Fruit fly (Drosophila melanogaster) whole organism, embryonic: Measurements from ENCODE around the gene CG4570.

ENCODE experiments used
- CG11085 ChIP-seq: fragments of 200-800 bp; sonication (Bioruptor generic); IDR thresholded peaks from 2 replicates; pipeline ENCODE4 v1.3.6; 2022; ENCODE audit warnings: missing biosample characterization, missing genetic modification characterization
- CG12104 ChIP-seq: fragments of 200-800 bp; sonication (Bioruptor generic); optimal IDR thresholded peaks from 3 replicates; lab custom pipeline; 2016; ENCODE audit warnings: missing biosample characterization, missing genetic modification characterization
- CG12155 ChIP-seq: fragments of 200-800 bp; sonication (Bioruptor generic); optimal IDR thresholded peaks from 3 replicates; lab custom pipeline; 2016; ENCODE audit warnings: missing biosample characterization, missing genetic modification characterization
- CG13624 ChIP-seq: fragments of 200-800 bp; sonication (Bioruptor generic); optimal IDR thresholded peaks from 2 replicates; lab custom pipeline; 2016; ENCODE audit warnings: missing biosample characterization, missing genetic modification characterization
- CG14965 ChIP-seq: fragments of 200-800 bp; sonication (Bioruptor generic); optimal IDR thresholded peaks from 2 replicates; lab custom pipeline; 2016; ENCODE audit warnings: missing biosample characterization, missing genetic modification characterization, borderline replicate concordance
- CG15011 ChIP-seq: fragments of 200-800 bp; sonication (Bioruptor generic); optimal IDR thresholded peaks from 3 replicates; lab custom pipeline; 2018; ENCODE audit warnings: missing biosample characterization, mild to moderate bottlenecking, missing genetic modification characterization
- CG17359 ChIP-seq: fragments of 200-800 bp; sonication (Bioruptor generic); optimal IDR thresholded peaks from 3 replicates; lab custom pipeline; 2018; ENCODE audit warnings: missing biosample characterization, mild to moderate bottlenecking, missing genetic modification characterization, moderate library complexity
- CG17912 ChIP-seq: fragments of 200-800 bp; sonication (Bioruptor generic); optimal IDR thresholded peaks from 2 replicates; lab custom pipeline; 2018; ENCODE audit warnings: missing biosample characterization, mild to moderate bottlenecking, missing genetic modification characterization
- CG1832 ChIP-seq: fragments of 200-800 bp; sonication (Bioruptor generic); optimal IDR thresholded peaks from 2 replicates; lab custom pipeline; 2017; ENCODE audit warnings: missing biosample characterization, mild to moderate bottlenecking, missing genetic modification characterization, inconsistent platforms
- CG2202 ChIP-seq: fragments of 200-800 bp; sonication (Bioruptor generic); optimal IDR thresholded peaks from 2 replicates; lab custom pipeline; 2018; ENCODE audit warnings: missing biosample characterization, mild to moderate bottlenecking, missing genetic modification characterization
- CG31441 ChIP-seq: fragments of 200-800 bp; sonication (Bioruptor generic); IDR thresholded peaks from 2 replicates; pipeline ENCODE4 v1.3.6; 2022; ENCODE audit warnings: missing biosample characterization, missing genetic modification characterization
- CG4707 ChIP-seq: fragments of 200-800 bp; sonication (Bioruptor generic); optimal IDR thresholded peaks from 2 replicates; lab custom pipeline; 2018; ENCODE audit warnings: missing biosample characterization, mild to moderate bottlenecking, missing genetic modification characterization, moderate library complexity
- CG4820 ChIP-seq: fragments of 200-800 bp; sonication (Bioruptor generic); optimal IDR thresholded peaks from 3 replicates; lab custom pipeline; 2016; ENCODE audit warnings: missing biosample characterization, missing genetic modification characterization
- CG6765 ChIP-seq: fragments of 200-800 bp; sonication (Bioruptor generic); optimal IDR thresholded peaks from 3 replicates; lab custom pipeline; 2017; ENCODE audit warnings: missing biosample characterization, mild to moderate bottlenecking, missing genetic modification characterization
- CG9797 ChIP-seq: fragments of 200-800 bp; sonication (Bioruptor generic); optimal IDR thresholded peaks from 3 replicates; lab custom pipeline; 2018; ENCODE audit warnings: missing biosample characterization, mild to moderate bottlenecking, missing genetic modification characterization
- CoRest ChIP-seq: fragments of 200-800 bp; sonication (Bioruptor generic); optimal IDR thresholded peaks from 3 replicates; lab custom pipeline; 2018; ENCODE audit warnings: missing biosample characterization, mild to moderate bottlenecking, missing genetic modification characterization, moderate library complexity
- D19B ChIP-seq: fragments of 200-800 bp; sonication (Bioruptor generic); optimal IDR thresholded peaks from 2 replicates; lab custom pipeline; 2017; ENCODE audit warnings: missing biosample characterization, mild to moderate bottlenecking, missing genetic modification characterization
- Dref ChIP-seq: fragments of 200-800 bp; sonication (Bioruptor generic); IDR thresholded peaks from 2 replicates; pipeline ENCODE4 v1.3.6; 2022; ENCODE audit warnings: missing biosample characterization, missing genetic modification characterization
- Elba2 ChIP-seq: fragments of 200-800 bp; sonication (Bioruptor generic); optimal IDR thresholded peaks from 3 replicates; lab custom pipeline; 2016; ENCODE audit warnings: missing biosample characterization, missing genetic modification characterization
- Ets65A ChIP-seq: fragments of 200-800 bp; sonication (Bioruptor generic); peaks from one replicate; lab custom pipeline; 2016; ENCODE audit warnings: missing biosample characterization, missing genetic modification characterization
- Fer2 ChIP-seq: fragments of 200-800 bp; sonication (Bioruptor generic); optimal IDR thresholded peaks from 2 replicates; lab custom pipeline; 2018; ENCODE audit warnings: missing biosample characterization, mild to moderate bottlenecking, missing genetic modification characterization, moderate library complexity
- GATAe ChIP-seq: fragments of 200-800 bp; sonication (Bioruptor generic); conservative IDR thresholded peaks from 2 replicates; pipeline ENCODE4 v1.3.6; 2022; ENCODE audit warnings: missing biosample characterization, missing genetic modification characterization
- Hey ChIP-seq: fragments of 200-800 bp; sonication (Bioruptor generic); optimal IDR thresholded peaks from 3 replicates; lab custom pipeline; 2018; ENCODE audit warnings: missing biosample characterization, mild to moderate bottlenecking, missing genetic modification characterization
- HmgD ChIP-seq: fragments of 200-800 bp; sonication (Bioruptor generic); optimal IDR thresholded peaks from 3 replicates; lab custom pipeline; 2016; ENCODE audit warnings: missing biosample characterization, missing genetic modification characterization
- NK7.1 ChIP-seq: fragments of 200-800 bp; sonication (Bioruptor generic); optimal IDR thresholded peaks from 3 replicates; lab custom pipeline; 2016; ENCODE audit warnings: missing biosample characterization, missing genetic modification characterization
- Nf-YA ChIP-seq: fragments of 200-800 bp; sonication (Bioruptor generic); IDR thresholded peaks from 2 replicates; pipeline ENCODE4 v1.3.6; 2022; ENCODE audit warnings: missing biosample characterization, missing genetic modification characterization
- Nf-YB ChIP-seq: fragments of 200-800 bp; sonication (Bioruptor generic); optimal IDR thresholded peaks from 3 replicates; lab custom pipeline; 2019; ENCODE audit warnings: missing biosample characterization, mild to moderate bottlenecking, missing genetic modification characterization, moderate library complexity
- Nf-YC ChIP-seq: fragments of 200-800 bp; optimal IDR thresholded peaks from 3 replicates; lab custom pipeline; 2019; ENCODE audit warnings: missing biosample characterization, mild to moderate bottlenecking, missing genetic modification characterization, moderate library complexity
- Pdp1 ChIP-seq, 2 experiments: fragments of 200-800 bp; sonication (Bioruptor generic); optimal IDR thresholded peaks; 3 replicates each; lab custom pipeline; 2016; ENCODE audit warnings: missing biosample characterization in 2 of 2, missing genetic modification characterization in 2 of 2, mild to moderate bottlenecking in 1 of 2, moderate library complexity in 1 of 2
- Six4 ChIP-seq: fragments of 200-800 bp; sonication (Bioruptor generic); optimal IDR thresholded peaks from 2 replicates; lab custom pipeline; 2016; ENCODE audit warnings: missing biosample characterization, missing genetic modification characterization
- abd-A ChIP-seq: fragments of 200-800 bp; sonication (Bioruptor generic); optimal IDR thresholded peaks from 3 replicates; lab custom pipeline; 2019; ENCODE audit warnings: missing biosample characterization, mild to moderate bottlenecking, missing genetic modification characterization, moderate library complexity
- bigmax ChIP-seq: fragments of 200-800 bp; sonication (Bioruptor generic); optimal IDR thresholded peaks from 2 replicates; lab custom pipeline; 2018; ENCODE audit warnings: missing biosample characterization, mild to moderate bottlenecking, missing genetic modification characterization
- btn ChIP-seq: fragments of 200-800 bp; sonication (Bioruptor generic); optimal IDR thresholded peaks from 2 replicates; lab custom pipeline; 2016; ENCODE audit warnings: missing biosample characterization, missing genetic modification characterization
- cad ChIP-seq: fragments of >200 bp; optimal IDR thresholded peaks from 2 replicates; lab custom pipeline; 2017; ENCODE audit warnings: missing biosample characterization, missing genetic modification characterization
- cato ChIP-seq: fragments of 200-800 bp; sonication (Bioruptor generic); optimal IDR thresholded peaks from 2 replicates; lab custom pipeline; 2016; ENCODE audit warnings: missing biosample characterization, missing genetic modification characterization, borderline replicate concordance
- cg ChIP-seq: fragments of 200-800 bp; sonication (Bioruptor generic); optimal IDR thresholded peaks from 3 replicates; lab custom pipeline; 2019; ENCODE audit warnings: missing biosample characterization, mild to moderate bottlenecking, missing genetic modification characterization, moderate library complexity
- exex ChIP-seq: fragments of 200-800 bp; sonication (Bioruptor generic); optimal IDR thresholded peaks from 4 replicates; lab custom pipeline; 2018; ENCODE audit warnings: missing biosample characterization, mild to moderate bottlenecking, missing genetic modification characterization, moderate library complexity
- fd102C ChIP-seq: fragments of 200-800 bp; sonication (Bioruptor generic); optimal IDR thresholded peaks from 2 replicates; lab custom pipeline; 2018; ENCODE audit warnings: missing biosample characterization, mild to moderate bottlenecking, missing genetic modification characterization, moderate library complexity
- gt ChIP-seq: fragments of 200-800 bp; sonication (Bioruptor generic); IDR thresholded peaks from 2 replicates; pipeline ENCODE4 v1.3.6; 2022; ENCODE audit warnings: missing biosample characterization, missing genetic modification characterization
- kay ChIP-seq: fragments of 200-800 bp; sonication (Bioruptor generic); optimal IDR thresholded peaks from 2 replicates; lab custom pipeline; 2016; ENCODE audit warnings: missing biosample characterization, missing genetic modification characterization
- knrl ChIP-seq: fragments of 200-800 bp; sonication (Bioruptor generic); IDR thresholded peaks from 3 replicates; pipeline ENCODE4 v1.3.6; 2022; ENCODE audit warnings: missing biosample characterization, missing genetic modification characterization; ENCODE audit not compliant: partially characterized antibody
- nmo ChIP-seq: fragments of 200-800 bp; sonication (Bioruptor generic); optimal IDR thresholded peaks from 2 replicates; lab custom pipeline; 2018; ENCODE audit warnings: missing biosample characterization, mild to moderate bottlenecking, missing genetic modification characterization, moderate library complexity
- run ChIP-seq: fragments of 200-800 bp; sonication (Bioruptor generic); optimal IDR thresholded peaks from 3 replicates; lab custom pipeline; 2018; ENCODE audit warnings: missing biosample characterization, mild to moderate bottlenecking, missing genetic modification characterization
- salm ChIP-seq: fragments of 200-800 bp; sonication (Bioruptor generic); optimal IDR thresholded peaks from 2 replicates; lab custom pipeline; 2018; ENCODE audit warnings: missing biosample characterization, mild to moderate bottlenecking, missing genetic modification characterization
- shn ChIP-seq: fragments of 200-800 bp; sonication (Bioruptor generic); optimal IDR thresholded peaks from 3 replicates; lab custom pipeline; 2016; ENCODE audit warnings: missing biosample characterization, missing genetic modification characterization
- sisA ChIP-seq: fragments of 200-800 bp; sonication (Bioruptor generic); IDR thresholded peaks from 2 replicates; pipeline ENCODE4 v1.3.6; 2022; ENCODE audit warnings: missing biosample characterization, missing genetic modification characterization
- sr ChIP-seq: fragments of 200-800 bp; sonication (Bioruptor generic); IDR thresholded peaks from 3 replicates; pipeline ENCODE4 v1.3.6; 2022; ENCODE audit warnings: missing biosample characterization, missing genetic modification characterization
- trem ChIP-seq: fragments of 200-800 bp; optimal IDR thresholded peaks from 3 replicates; lab custom pipeline; 2019; ENCODE audit warnings: missing biosample characterization, mild to moderate bottlenecking, missing genetic modification characterization, moderate library complexity
- trh ChIP-seq: fragments of 200-800 bp; sonication (Bioruptor generic); optimal IDR thresholded peaks from 2 replicates; lab custom pipeline; 2016; ENCODE audit warnings: missing biosample characterization, missing genetic modification characterization
- zen2 ChIP-seq: fragments of 200-800 bp; sonication (Bioruptor generic); IDR thresholded peaks from 3 replicates; pipeline ENCODE4 v1.3.6; 2022; ENCODE audit warnings: missing biosample characterization, missing genetic modification characterization; ENCODE audit not compliant: partially characterized antibody

The CG4570 gene

dm6 chr3R:10884031-10884677, 27.5 kb downstream of the CG4570 start (continued):
- no peak for TF ChIP-seq zen2 (GFP tag; lab: Robert Waterston, UW)
- TF ChIP-seq CG31441 (GFP tag; lab: Robert Waterston, UW), result peak; percentile 78
- TF ChIP-seq nmo (GFP tag; lab: Kevin White, UChicago), result peak; percentile 78
- TF ChIP-seq cato, result no peak
- peak; percentile 21 for TF ChIP-seq CG12155 (GFP tag; lab: Kevin White, UChicago)
- peak; percentile 46 for TF ChIP-seq Fer2 (tag; lab: Kevin White, UChicago)
- TF ChIP-seq CG1832, result no peak
- TF ChIP-seq cad (GFP tag; lab: Kevin White, UChicago), result no peak
- peak; percentile 2 for TF ChIP-seq Six4
- TF ChIP-seq CG14965 (GFP tag; lab: Kevin White, UChicago), result no peak
- peak; percentile 34 for TF ChIP-seq CG13624
- TF ChIP-seq exex, result peak; percentile 67
- no peak for TF ChIP-seq gt
- TF ChIP-seq abd-A, result peak; percentile 82
- peak; percentile 98 for TF ChIP-seq D19B (GFP tag; lab: Kevin White, UChicago)
- TF ChIP-seq Nf-YA (GFP tag; lab: Robert Waterston, UW), result 0 out of 2 replicates have a peak, but pooled peaks have one; percentile 32
- peak; percentile 60 for TF ChIP-seq CG15011
- TF ChIP-seq kay (GFP tag; lab: Kevin White, UChicago), result no peak
- TF ChIP-seq Pdp1 (GFP tag; optimal IDR thresholded peaks at IDR 0.05; lab: Kevin White, UChicago), result peak; percentile 31 to 48
- TF ChIP-seq CG6765 (GFP tag; lab: Kevin White, UChicago), result peak; percentile 19
- peak; percentile 12; the same call in 1 of the 2 replicates for TF ChIP-seq GATAe (GFP tag; lab: Robert Waterston, UW)
- TF ChIP-seq trem (tag; lab: Kevin White, UChicago), result no peak
- TF ChIP-seq Ets65A, result peak; percentile 23
- TF ChIP-seq cg (GFP tag; lab: Kevin White, UChicago), result peak; percentile 3
- TF ChIP-seq CG2202, result no peak
- TF ChIP-seq CG4820, result peak; percentile 60
- no peak for TF ChIP-seq NK7.1 (GFP tag; lab: Kevin White, UChicago)
- peak; percentile 73 for TF ChIP-seq CG11085 (GFP tag; lab: Robert Waterston, UW)
- peak; percentile 60 for TF ChIP-seq CG12104 (GFP tag; lab: Kevin White, UChicago)
- TF ChIP-seq Nf-YC (tag; lab: Kevin White, UChicago), result peak; percentile 49
- TF ChIP-seq shn, result no peak
- TF ChIP-seq salm (tag; lab: Kevin White, UChicago), result peak; percentile 61
- 0 out of 3 replicates have a peak, but pooled peaks have one; percentile 12 for TF ChIP-seq sr (GFP tag; lab: Robert Waterston, UW)
- TF ChIP-seq run, result no peak
- TF ChIP-seq CG17912 (GFP tag; lab: Kevin White, UChicago), result no peak
- TF ChIP-seq HmgD (GFP tag; lab: Kevin White, UChicago), result no peak
- TF ChIP-seq fd102C (GFP tag; lab: Kevin White, UChicago), result no peak
- TF ChIP-seq sisA (GFP tag; lab: Robert Waterston, UW), result peak; percentile 80
- TF ChIP-seq btn (GFP tag; lab: Kevin White, UChicago), result no peak
- no peak for TF ChIP-seq bigmax (GFP tag; lab: Kevin White, UChicago)
- peak; percentile 88 for TF ChIP-seq CG17359 (tag; lab: Kevin White, UChicago)
- TF ChIP-seq trh (GFP tag; lab: Kevin White, UChicago), result no peak
- peak; percentile 26; the same call in 1 of the 2 replicates for TF ChIP-seq Dref
- peak; percentile 71 for TF ChIP-seq CoRest (tag; lab: Kevin White, UChicago)
- no peak for TF ChIP-seq CG9797 (GFP tag; lab: Kevin White, UChicago)
- TF ChIP-seq Elba2 (GFP tag; lab: Kevin White, UChicago), result no peak
- TF ChIP-seq CG4707 (GFP tag; lab: Kevin White, UChicago), result no peak
- TF ChIP-seq Hey (tag; lab: Kevin White, UChicago), result no peak
- 0 out of 3 replicates have a peak, but pooled peaks have one; percentile 27 for TF ChIP-seq knrl
- peak; percentile 26 for TF ChIP-seq Nf-YB (GFP tag; lab: Kevin White, UChicago)
